Worm (Caenorhabditis elegans) whole organism, L4/young adult: ENCODE results near the gene F13A2.9.

ENCODE experiments used
- W03F9.2 ChIP-seq: fragments of 150-350 bp; optimal IDR thresholded peaks from 2 replicates; lab custom pipeline; 2014; ENCODE audit warnings: missing biosample characterization, missing genetic modification characterization
- dao-5 ChIP-seq: sonication (generic microtip); optimal IDR thresholded peaks from 2 replicates; lab custom pipeline; 2016; ENCODE audit warnings: missing genotype, missing genetic modification characterization, moderate library complexity, missing compliant biosample characterization
- him-1 ChIP-seq: sonication (generic microtip); optimal IDR thresholded peaks from 2 replicates; lab custom pipeline; 2016; ENCODE audit warnings: missing genotype, missing genetic modification reagents, missing genetic modification characterization, missing compliant biosample characterization

ce11 chrV:4411714-4412113 lies 24.4 kb upstream of the F13A2.9 start, which contains the start of gene Y47D7A.17:
- TF ChIP-seq W03F9.2 (tag; lab: Kevin White, UChicago) (no peak), dao-5 (tag; lab: Kevin White, UChicago) (no peak), him-1 (tag; lab: Kevin White, UChicago) (no peak)
